Worm (Caenorhabditis elegans) whole organism, young adult: ENCODE data around the gene ZK1010.12.

Source experiments
- F39B2.1 ChIP-seq: fragments of 200-800 bp; sonication (Bioruptor generic); IDR thresholded peaks from 2 replicates; pipeline ENCODE4 v1.3.6; 2022; ENCODE audit warnings: missing genetic modification reagents, missing genetic modification characterization, missing compliant biosample characterization
- F49E8.2 ChIP-seq: sonication (generic microtip); optimal IDR thresholded peaks from 3 replicates; lab custom pipeline; 2017; ENCODE audit warnings: missing genetic modification characterization, mild to moderate bottlenecking, missing compliant biosample characterization, antibody characterized with exemption, moderate library complexity; ENCODE audit not compliant: insufficient read depth
- ama-1 ChIP-seq, 3 experiments: fragments of 150-350 bp in 1 of 3; sonication (generic microtip) in 2 of 3; optimal IDR thresholded peaks; 2 replicates each; lab custom pipeline; 2014 to 2018; ENCODE audit warnings: missing biosample characterization in 2 of 3, missing genetic modification characterization in 2 of 3, missing genetic modification reagents in 2 of 3
- dpl-1 ChIP-seq: fragments of 150-350 bp; optimal IDR thresholded peaks from 2 replicates; lab custom pipeline; 2014; ENCODE audit warnings: missing biosample characterization, missing genetic modification reagents, missing genetic modification characterization

DNA sequence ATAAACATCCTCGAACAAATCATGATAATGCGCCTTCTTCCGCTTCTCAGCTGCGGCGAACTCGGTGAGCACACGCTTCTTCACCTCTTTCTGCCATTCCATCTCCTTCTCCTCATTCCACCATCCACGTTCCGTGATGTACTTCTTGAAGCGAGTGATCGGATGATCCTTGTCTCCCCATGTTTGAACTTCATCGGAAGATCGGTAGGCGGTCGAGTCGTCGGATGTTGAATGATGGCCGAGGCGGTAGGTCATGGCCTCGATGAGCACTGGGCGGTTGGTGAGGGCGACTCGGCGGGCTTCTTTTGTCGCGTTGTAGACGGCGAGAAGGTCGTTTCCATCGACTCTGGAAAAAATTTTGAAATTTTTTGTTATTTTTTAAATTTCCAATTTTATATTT lies 22.8 kb upstream of the ZK1010.12 start:
- TF ChIP-seq ama-1 (optimal IDR thresholded peaks at IDR 0.05; lab: Kevin White, UChicago) (no peak), ama-1 (GFP tag; optimal IDR thresholded peaks at IDR 0.05; lab: Kevin White, UChicago) (no peak), F49E8.2 (tag; lab: Kevin White, UChicago) (no peak), F39B2.1 (GFP tag; lab: Robert Waterston, UW) (no peak), dpl-1 (GFP tag; lab: Kevin White, UChicago) (no peak)
